Fruit fly (Drosophila melanogaster) whole organism: ENCODE results near the gene CG5639.

Experiments used
- CG8478 ChIP-seq: fragments of >200 bp; optimal IDR thresholded peaks from 2 replicates; lab custom pipeline; 2018; ENCODE audit warnings: inconsistent platforms
- Dll ChIP-seq: fragments of >200 bp; optimal IDR thresholded peaks from 2 replicates; lab custom pipeline; 2017
- EcR ChIP-seq, 2 experiments: fragments of >200 bp; optimal IDR thresholded peaks; 2 replicates each; lab custom pipeline; 2017; ENCODE audit warnings: missing biosample characterization in 2 of 2, missing genetic modification characterization in 2 of 2, missing genetic modification reagents in 2 of 2
- pan ChIP-seq: fragments of >200 bp; optimal IDR thresholded peaks from 2 replicates; lab custom pipeline; 2017
- usp ChIP-seq: fragments of >200 bp; optimal IDR thresholded peaks from 2 replicates; lab custom pipeline; 2017; ENCODE audit warnings: missing biosample characterization, missing genetic modification characterization, mixed read lengths

DNA sequence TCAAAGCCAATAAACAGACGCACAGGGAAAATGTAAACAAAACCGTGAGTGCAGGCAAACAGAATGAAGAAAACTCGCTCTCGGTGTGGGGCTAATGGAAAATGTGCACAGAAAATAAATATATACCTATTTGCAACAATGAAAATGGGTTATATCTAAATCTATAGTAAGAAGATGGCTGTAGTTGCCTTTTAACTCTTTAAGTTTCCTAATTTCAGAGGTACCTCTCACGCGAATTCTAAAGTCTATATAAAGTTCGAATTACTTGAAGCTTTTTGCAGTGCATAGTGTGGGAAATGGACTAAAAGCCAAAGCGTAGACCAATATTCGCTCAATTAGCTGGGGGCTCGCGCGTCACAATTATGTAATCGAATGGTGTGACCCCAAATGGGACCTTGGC is 41.0 kb downstream of the CG5639 start:
- TF ChIP-seq pan (lab: Kevin White, UChicago) (no peak), usp (GFP tag; lab: Kevin White, UChicago) (no peak), Dll (lab: Kevin White, UChicago) (no peak), EcR (GFP tag; optimal IDR thresholded peaks at IDR 0.05; lab: Kevin White, UChicago) (no peak), CG8478 (lab: Kevin White, UChicago) (no peak)
